Worm (Caenorhabditis elegans) whole organism, mixed stage, embryonic: Measurements from ENCODE around the gene Y66A7A.9.

Experiments
- M03D4.4 ChIP-seq: sonication (generic microtip); optimal IDR thresholded peaks from 2 replicates; lab custom pipeline; 2017; ENCODE audit warnings: mild to moderate bottlenecking, missing genetic modification characterization, missing compliant biosample characterization
- blmp-1 ChIP-seq: fragments of 150-350 bp; optimal IDR thresholded peaks from 2 replicates; lab custom pipeline; 2014; ENCODE audit warnings: missing biosample characterization, missing genetic modification characterization
- ceh-83 ChIP-seq: fragments of 200-800 bp; sonication (Bioruptor generic); optimal IDR thresholded peaks from 2 replicates; lab custom pipeline; 2018; ENCODE audit warnings: mild to moderate bottlenecking, missing genetic modification characterization, missing compliant biosample characterization
- ces-1 ChIP-seq: fragments of 150-350 bp; optimal IDR thresholded peaks from 2 replicates; lab custom pipeline; 2014; ENCODE audit warnings: missing biosample characterization, missing genetic modification reagents, missing genetic modification characterization
- elt-1 ChIP-seq: sonication (generic microtip); optimal IDR thresholded peaks from 2 replicates; lab custom pipeline; 2017; ENCODE audit warnings: missing genetic modification characterization, mild to moderate bottlenecking, missing compliant biosample characterization, antibody characterized with exemption, moderate library complexity, borderline replicate concordance; ENCODE audit not compliant: insufficient read depth
- elt-3 ChIP-seq: fragments of 150-350 bp; optimal IDR thresholded peaks from 2 replicates; lab custom pipeline; 2014; ENCODE audit warnings: missing biosample characterization, missing genetic modification characterization
- ham-2 ChIP-seq: fragments of 200-800 bp; sonication (Bioruptor generic); optimal IDR thresholded peaks from 2 replicates; lab custom pipeline; 2018; ENCODE audit warnings: mild to moderate bottlenecking, missing genetic modification characterization, missing compliant biosample characterization
- hlh-1 ChIP-seq: fragments of 150-350 bp; optimal IDR thresholded peaks from 2 replicates; lab custom pipeline; 2014; ENCODE audit warnings: missing biosample characterization, missing genetic modification reagents, missing genetic modification characterization
- lsy-2 ChIP-seq: fragments of 150-350 bp; optimal IDR thresholded peaks from 2 replicates; lab custom pipeline; 2014; ENCODE audit warnings: missing biosample characterization, missing genetic modification characterization
- mep-1 ChIP-seq: fragments of 150-350 bp; optimal IDR thresholded peaks from 2 replicates; lab custom pipeline; 2017; ENCODE audit warnings: missing biosample characterization, missing genetic modification reagents, missing genetic modification characterization, inconsistent platforms
- nhr-12 ChIP-seq: fragments of 150-350 bp; optimal IDR thresholded peaks from 2 replicates; lab custom pipeline; 2014; ENCODE audit warnings: missing biosample characterization, missing genetic modification characterization
- nhr-2 ChIP-seq: fragments of 150-350 bp; optimal IDR thresholded peaks from 2 replicates; lab custom pipeline; 2014; ENCODE audit warnings: missing biosample characterization, missing genetic modification characterization
- nhr-237 ChIP-seq: fragments of 150-350 bp; optimal IDR thresholded peaks from 2 replicates; lab custom pipeline; 2014; ENCODE audit warnings: missing biosample characterization, missing genetic modification characterization
- nhr-28 ChIP-seq: fragments of 150-350 bp; optimal IDR thresholded peaks from 2 replicates; lab custom pipeline; 2014; ENCODE audit warnings: missing biosample characterization, missing genetic modification characterization
- sem-2 ChIP-seq: fragments of 200-800 bp; sonication (Bioruptor generic); optimal IDR thresholded peaks from 2 replicates; lab custom pipeline; 2018; ENCODE audit warnings: mild to moderate bottlenecking, missing genetic modification characterization, missing compliant biosample characterization
- sptf-1 ChIP-seq: sonication (generic microtip); optimal IDR thresholded peaks from 2 replicates; lab custom pipeline; 2017; ENCODE audit warnings: mild to moderate bottlenecking, missing genetic modification characterization, moderate library complexity, missing compliant biosample characterization
- tbx-8 ChIP-seq: fragments of 200-800 bp; sonication (Bioruptor generic); optimal IDR thresholded peaks from 2 replicates; lab custom pipeline; 2018; ENCODE audit warnings: mild to moderate bottlenecking, missing genetic modification characterization, moderate library complexity, missing compliant biosample characterization
- unc-120 ChIP-seq: sonication (generic microtip); optimal IDR thresholded peaks from 2 replicates; lab custom pipeline; 2017; ENCODE audit warnings: missing genetic modification characterization, missing compliant biosample characterization; ENCODE audit not compliant: poor library complexity, severe bottlenecking
- unc-39 ChIP-seq: fragments of 150-350 bp; optimal IDR thresholded peaks from 2 replicates; lab custom pipeline; 2014; ENCODE audit warnings: missing biosample characterization, missing genetic modification characterization
- zip-8 ChIP-seq: fragments of 150-350 bp; optimal IDR thresholded peaks from 2 replicates; lab custom pipeline; 2014; ENCODE audit warnings: missing biosample characterization, missing genetic modification characterization
- ztf-11 ChIP-seq: fragments of 150-350 bp; optimal IDR thresholded peaks from 2 replicates; lab custom pipeline; 2014; ENCODE audit warnings: missing biosample characterization, missing genetic modification characterization

The Y66A7A.9 gene

DNA sequence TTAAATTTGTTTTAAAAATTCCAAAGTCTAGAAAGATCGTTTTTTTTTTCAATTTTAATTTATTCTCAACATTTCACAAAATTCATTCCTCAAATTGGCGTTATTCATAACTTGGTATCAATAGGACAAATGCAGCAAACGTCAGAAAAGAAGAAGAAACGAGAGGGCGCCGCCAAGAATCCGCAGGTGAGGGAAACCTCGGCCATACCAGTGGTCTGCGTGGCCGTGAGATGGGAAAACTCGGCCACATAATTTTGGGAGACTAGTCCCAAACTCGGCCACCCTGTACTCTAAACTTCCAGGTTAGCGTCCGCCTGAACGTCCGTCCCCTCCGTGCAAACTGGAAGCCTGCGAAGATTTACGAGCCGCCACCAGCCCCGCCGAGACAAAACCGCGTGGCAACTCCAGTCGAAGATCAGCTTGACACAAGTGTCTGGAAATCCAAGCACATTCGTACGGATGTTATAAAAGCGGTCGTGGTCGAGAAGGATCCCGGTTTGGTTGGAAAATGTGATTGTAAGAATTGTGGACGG, 48.8 kb downstream of the Y66A7A.9 start, which contains the start of gene Y66D12A.11:
Y66D12A.11 (plus strand) TSS at position 51 of the 533 bp plus-strand sequence.
- TF ChIP-seq tbx-8 (GFP tag; lab: Kevin White, UChicago) = no peak
- TF ChIP-seq blmp-1 (tag; lab: Kevin White, UChicago) = no peak
- TF ChIP-seq ces-1 (GFP tag; lab: Kevin White, UChicago) = no peak
- TF ChIP-seq ham-2 (GFP tag; lab: Kevin White, UChicago) = no peak
- no peak for TF ChIP-seq nhr-28 (tag; lab: Kevin White, UChicago)
- no peak for TF ChIP-seq M03D4.4 (tag; lab: Kevin White, UChicago)
- TF ChIP-seq nhr-2 = no peak
- no peak for TF ChIP-seq zip-8 (tag; lab: Kevin White, UChicago)
- TF ChIP-seq ceh-83 (GFP tag; lab: Kevin White, UChicago) = no peak
- TF ChIP-seq hlh-1 (tag; lab: Kevin White, UChicago) = no peak
- no peak for TF ChIP-seq unc-120
- TF ChIP-seq nhr-237 = no peak
- TF ChIP-seq lsy-2 (tag; lab: Kevin White, UChicago) = no peak
- TF ChIP-seq sem-2 (GFP tag; lab: Kevin White, UChicago) = no peak
- no peak for TF ChIP-seq mep-1 (tag; lab: Kevin White, UChicago)
- no peak for TF ChIP-seq elt-1 (tag; lab: Kevin White, UChicago)
- TF ChIP-seq unc-39 (tag; lab: Kevin White, UChicago) = no peak
- no peak for TF ChIP-seq elt-3
- no peak for TF ChIP-seq ztf-11 (tag; lab: Kevin White, UChicago)
- TF ChIP-seq, all 35 proteins: peak for 0

ce11 chrIII:11561597-11561996, 50.7 kb downstream of the Y66A7A.9 start:
- TF ChIP-seq sptf-1 (no peak), tbx-8 (GFP tag; lab: Kevin White, UChicago) (no peak), ces-1 (GFP tag; lab: Kevin White, UChicago) (no peak), nhr-12 (tag; lab: Kevin White, UChicago) (no peak)
- TF ChIP-seq, all 35 proteins: peak for 0
